Fruit fly (Drosophila melanogaster): ENCODE results near the gene CG8939.
A peak's percentile ranks its signal among the peaks of the same experiment; 100 is the strongest.

CG8939 gene

dm6 chrX:15983501-15983900 is 13.3 kb upstream of the CG8939 start, which contains the start of gene Slc25A46a (continued):
- TF ChIP-seq otp (GFP tag; IDR thresholded peaks at IDR 0.05) = no peak
- no peak for TF ChIP-seq CG9817 (tag; optimal IDR thresholded peaks at IDR 0.05)
- no peak for TF ChIP-seq dmrt11E (tag; optimal IDR thresholded peaks at IDR 0.05)
- no peak for TF ChIP-seq CG8765 (GFP tag; IDR thresholded peaks at IDR 0.05)
- TF ChIP-seq ato (GFP tag; IDR thresholded peaks at IDR 0.05; ENCODE audit: partially characterized antibody) = no peak
- no peak for TF ChIP-seq CG32772 (GFP tag; IDR thresholded peaks at IDR 0.05)
- TF ChIP-seq CG15514 (GFP tag; optimal IDR thresholded peaks at IDR 0.05) = peak; percentile 20
- no peak for TF ChIP-seq CG10543 (GFP tag; optimal IDR thresholded peaks at IDR 0.05)
- TF ChIP-seq klu (GFP tag; IDR thresholded peaks at IDR 0.05) = no peak
- no peak for TF ChIP-seq CG11504 (tag; optimal IDR thresholded peaks at IDR 0.05)
- TF ChIP-seq al (GFP tag; IDR thresholded peaks at IDR 0.05) = no peak
- TF ChIP-seq Atf6 (GFP tag; IDR thresholded peaks at IDR 0.05) = 0 out of 2 replicates have a peak, but pooled peaks have one; percentile 25
- TF ChIP-seq Gsc (GFP tag; IDR thresholded peaks at IDR 0.05) = no peak
- TF ChIP-seq CG18011 (GFP tag; optimal IDR thresholded peaks at IDR 0.05) = no peak
- TF ChIP-seq Sox102F (GFP tag; optimal IDR thresholded peaks at IDR 0.05) = no peak
- no peak for TF ChIP-seq Fer2 (tag; optimal IDR thresholded peaks at IDR 0.05)
- TF ChIP-seq Scr (GFP tag; IDR thresholded peaks at IDR 0.05; ENCODE audit: partially characterized antibody) = no peak
- TF ChIP-seq Med (GFP tag) = peak; percentile 4
- no peak for TF ChIP-seq crc (GFP tag; optimal IDR thresholded peaks at IDR 0.05)
- no peak for TF ChIP-seq CG31441 (GFP tag; IDR thresholded peaks at IDR 0.05)
- peak; percentile 11 for TF ChIP-seq CG2120 (GFP tag; optimal IDR thresholded peaks at IDR 0.05)
- no peak for TF ChIP-seq CG1647 (GFP tag; optimal IDR thresholded peaks at IDR 0.05)
- TF ChIP-seq Vsx1 (GFP tag; optimal IDR thresholded peaks at IDR 0.05) = no peak
- no peak for TF ChIP-seq Hr3 (GFP tag; optimal IDR thresholded peaks at IDR 0.05)
- TF ChIP-seq gce (GFP tag; IDR thresholded peaks at IDR 0.05) = no peak
- TF ChIP-seq CG2875 (GFP tag; optimal IDR thresholded peaks at IDR 0.05) = no peak
- TF ChIP-seq CG30020 (tag; optimal IDR thresholded peaks at IDR 0.05) = peak; percentile 94
- no peak for TF ChIP-seq bab2 (GFP tag; optimal IDR thresholded peaks at IDR 0.05)
- no peak for TF ChIP-seq HLH4C (GFP tag; IDR thresholded peaks at IDR 0.05; ENCODE audit: partially characterized antibody)
- TF ChIP-seq B-H1 (GFP tag; IDR thresholded peaks at IDR 0.05) = no peak
- TF ChIP-seq CG7357 (GFP tag; IDR thresholded peaks at IDR 0.05) = peak; percentile 93
- no peak for TF ChIP-seq Sin3A (optimal IDR thresholded peaks at IDR 0.05)
- TF ChIP-seq CG4617 (GFP tag; optimal IDR thresholded peaks at IDR 0.05; ENCODE audit: borderline replicate concordance) = peak; percentile 29
- no peak for TF ChIP-seq Doc2 (GFP tag; IDR thresholded peaks at IDR 0.05)
- TF ChIP-seq chm (GFP tag; IDR thresholded peaks at IDR 0.05) = no peak
- peak; percentile 4 for TF ChIP-seq Fer3 (tag; optimal IDR thresholded peaks at IDR 0.05)
- no peak for TF ChIP-seq Dp (GFP tag; optimal IDR thresholded peaks at IDR 0.05)
- no peak for TF ChIP-seq CG5180 (GFP tag; optimal IDR thresholded peaks at IDR 0.05)
- no peak for TF ChIP-seq Oaz (GFP tag; IDR thresholded peaks at IDR 0.05)
- TF ChIP-seq CG10959 (GFP tag; IDR thresholded peaks at IDR 0.05) = no peak
- TF ChIP-seq CG7556 (GFP tag; optimal IDR thresholded peaks at IDR 0.05) = no peak
- no peak for TF ChIP-seq CG18764 (GFP tag; optimal IDR thresholded peaks at IDR 0.05)
- TF ChIP-seq tx (GFP tag; optimal IDR thresholded peaks at IDR 0.05) = no peak
- no peak for TF ChIP-seq CG14667 (GFP tag; IDR thresholded peaks at IDR 0.05)
- no peak for TF ChIP-seq CG4854 (GFP tag; optimal IDR thresholded peaks at IDR 0.05)
- no peak for TF ChIP-seq Dad (GFP tag; optimal IDR thresholded peaks at IDR 0.05)
- TF ChIP-seq CG18262 (tag; optimal IDR thresholded peaks at IDR 0.05) = peak; percentile 4
- TF ChIP-seq CG14441 (GFP tag; IDR thresholded peaks at IDR 0.05) = no peak
- TF ChIP-seq Camta (GFP tag; optimal IDR thresholded peaks at IDR 0.05) = no peak
- no peak for TF ChIP-seq ewg (GFP tag; optimal IDR thresholded peaks at IDR 0.05)
- no peak for TF ChIP-seq CG13296 (GFP tag; optimal IDR thresholded peaks at IDR 0.05)
- TF ChIP-seq Kr (GFP tag; optimal IDR thresholded peaks at IDR 0.05) = no peak
